Fruit fly (Drosophila melanogaster) whole organism, pupa: ENCODE measurements around the gene Duox.

Experiments used
- CG12605 ChIP-seq: fragments of 200-800 bp; sonication (Bioruptor generic); IDR thresholded peaks from 2 replicates; pipeline ENCODE4 v1.3.6; 2022; ENCODE audit warnings: missing biosample characterization, missing genetic modification characterization
- CG13204 ChIP-seq: fragments of 200-800 bp; sonication (Bioruptor generic); optimal IDR thresholded peaks from 2 replicates; lab custom pipeline; 2018; ENCODE audit warnings: missing biosample characterization, mild to moderate bottlenecking, missing genetic modification characterization, moderate library complexity
- CG15710 ChIP-seq: fragments of 200-800 bp; sonication (Bioruptor generic); optimal IDR thresholded peaks from 2 replicates; lab custom pipeline; 2018; ENCODE audit warnings: missing biosample characterization, mild to moderate bottlenecking, missing genetic modification characterization, moderate library complexity
- CG32121 ChIP-seq: fragments of 200-800 bp; sonication (Bioruptor generic); IDR thresholded peaks from 2 replicates; pipeline ENCODE4 v1.3.6; 2022; ENCODE audit warnings: missing biosample characterization, missing genetic modification characterization
- CG34367 ChIP-seq: fragments of 200-800 bp; sonication (Bioruptor generic); optimal IDR thresholded peaks from 2 replicates; lab custom pipeline; 2018; ENCODE audit warnings: missing biosample characterization, mild to moderate bottlenecking, missing genetic modification characterization
- CG8301 ChIP-seq: fragments of 200-800 bp; sonication (Bioruptor generic); optimal IDR thresholded peaks from 2 replicates; lab custom pipeline; 2018; ENCODE audit warnings: missing biosample characterization, mild to moderate bottlenecking, missing genetic modification characterization
- D1 ChIP-seq: fragments of 200-800 bp; sonication (Bioruptor generic); optimal IDR thresholded peaks from 2 replicates; lab custom pipeline; 2018; ENCODE audit warnings: missing biosample characterization, mild to moderate bottlenecking, missing genetic modification characterization, moderate library complexity
- EcR ChIP-seq: fragments of 200-800 bp; sonication (Bioruptor generic); optimal IDR thresholded peaks from 3 replicates; lab custom pipeline; 2019; ENCODE audit warnings: missing biosample characterization, missing genetic modification characterization, mild to moderate bottlenecking, moderate library complexity, missing genetic modification reagents
- Ets98B ChIP-seq: fragments of 200-800 bp; sonication (Bioruptor generic); IDR thresholded peaks from 2 replicates; pipeline ENCODE4 v1.3.6; 2022; ENCODE audit warnings: missing biosample characterization, missing genetic modification characterization
- Pif1B ChIP-seq: fragments of 200-800 bp; sonication (Bioruptor generic); optimal IDR thresholded peaks from 3 replicates; lab custom pipeline; 2016; ENCODE audit warnings: missing biosample characterization, missing genetic modification characterization
- Snoo ChIP-seq: fragments of 200-800 bp; sonication (Bioruptor generic); optimal IDR thresholded peaks from 3 replicates; lab custom pipeline; 2017; ENCODE audit warnings: missing biosample characterization, mild to moderate bottlenecking, missing genetic modification characterization, inconsistent platforms
- rn ChIP-seq: fragments of 200-800 bp; sonication (Bioruptor generic); IDR thresholded peaks from 2 replicates; pipeline ENCODE4 v1.3.6; 2022; ENCODE audit warnings: missing biosample characterization, missing genetic modification characterization

DNA sequence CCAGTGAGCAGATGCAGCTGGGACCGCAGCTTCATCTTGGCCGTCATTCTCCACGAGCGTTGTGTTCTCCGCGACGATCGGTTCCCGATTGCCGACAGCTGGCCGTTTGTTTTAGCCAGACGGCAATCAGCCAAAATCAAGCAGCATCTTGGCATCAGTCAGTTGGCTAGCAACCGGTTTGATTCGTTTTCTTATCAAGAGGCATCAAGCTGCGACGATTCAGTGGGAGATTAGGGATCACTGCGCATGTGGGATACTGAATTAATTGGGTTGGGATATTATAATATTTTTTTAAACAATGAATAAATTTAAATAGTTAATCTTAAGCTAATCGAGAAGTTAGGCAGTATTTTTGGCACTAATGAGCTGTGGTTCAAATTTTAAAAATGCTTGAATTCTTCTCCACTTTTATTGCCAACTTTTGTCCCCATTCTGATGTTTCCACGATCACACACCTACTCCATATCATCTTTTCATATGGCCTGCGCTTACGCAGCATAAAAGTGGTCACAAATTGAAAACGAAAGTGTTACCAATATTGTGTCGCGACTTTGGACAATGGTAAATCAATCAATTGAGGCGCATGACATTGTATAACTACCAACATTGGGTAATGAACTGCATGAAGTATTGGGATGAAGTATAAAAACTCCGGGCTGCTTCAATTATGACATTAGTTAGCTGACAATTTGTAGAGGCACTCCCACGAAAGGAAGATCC, 7.9 kb upstream of the Duox start, which contains the start of the genes CG3119 and Cpr23B:
- TF ChIP-seq CG32121 (GFP tag; lab: Robert Waterston, UW) = no peak
- TF ChIP-seq CG12605 = no peak
- no peak for TF ChIP-seq rn (GFP tag; lab: Robert Waterston, UW)
- TF ChIP-seq CG13204 = no peak
- TF ChIP-seq CG8301 (tag; lab: Kevin White, UChicago) = no peak
- no peak for TF ChIP-seq D1 (tag; lab: Kevin White, UChicago)
- no peak for TF ChIP-seq Ets98B
- TF ChIP-seq EcR (GFP tag; lab: Kevin White, UChicago) = no peak
- no peak for TF ChIP-seq Snoo (tag; lab: Kevin White, UChicago)
- TF ChIP-seq CG15710 (tag; lab: Kevin White, UChicago) = no peak
- no peak for TF ChIP-seq Pif1B (GFP tag; lab: Kevin White, UChicago)
- no peak for TF ChIP-seq CG34367 (tag; lab: Kevin White, UChicago)
